Fruit fly (Drosophila melanogaster): ENCODE results near the gene exex.
A peak's percentile ranks its signal among the peaks of the same experiment; 100 is the strongest.

exex gene

dm6 chr3L:7914969-7915596, 32.9 kb upstream of the exex start, which contains the start of gene Tmem43 (continued):
- TF ChIP-seq CG11456 (GFP tag; IDR thresholded peaks at IDR 0.05) (no peak), scrt (GFP tag; optimal IDR thresholded peaks at IDR 0.05) (no peak), pfk (GFP tag; optimal IDR thresholded peaks at IDR 0.05) (no peak), ara (GFP tag; IDR thresholded peaks at IDR 0.05) (no peak), Oaz (GFP tag; IDR thresholded peaks at IDR 0.05) (no peak), CG12744 (GFP tag; optimal IDR thresholded peaks at IDR 0.05) (no peak), vvl (GFP tag; IDR thresholded peaks at IDR 0.05) (no peak), CG1647 (GFP tag; optimal IDR thresholded peaks at IDR 0.05) (no peak), CG8359 (GFP tag; optimal IDR thresholded peaks at IDR 0.05; ENCODE audit: borderline replicate concordance) (no peak), Bdp1 (GFP tag; optimal IDR thresholded peaks at IDR 0.05) (no peak), mld (GFP tag; IDR thresholded peaks at IDR 0.05; ENCODE audit: partially characterized antibody) (no peak), fd96Cb (tag; optimal IDR thresholded peaks at IDR 0.05) (no peak), dm (GFP tag; optimal IDR thresholded peaks at IDR 0.05) (no peak), Dref (GFP tag; IDR thresholded peaks at IDR 0.05) (no peak), Dip3 (GFP tag; optimal IDR thresholded peaks at IDR 0.05) (no peak), fd102C (GFP tag; optimal IDR thresholded peaks at IDR 0.05) (no peak), CG9797 (GFP tag; optimal IDR thresholded peaks at IDR 0.05) (peak; percentile 49), Ravus (GFP tag; IDR thresholded peaks at IDR 0.05) (no peak), CG30020 (tag; optimal IDR thresholded peaks at IDR 0.05) (no peak), pho (GFP tag; optimal IDR thresholded peaks at IDR 0.05) (no peak), CkIIα-i1 (GFP tag; IDR thresholded peaks at IDR 0.05) (no peak), CG12942 (GFP tag; optimal IDR thresholded peaks at IDR 0.05) (no peak), CG8290 (GFP tag; optimal IDR thresholded peaks at IDR 0.05) (peak; percentile 63), CG8290 (tag; optimal IDR thresholded peaks at IDR 0.05) (peak in 1 of 2 experiments; percentile 24), disco-r (GFP tag; optimal IDR thresholded peaks at IDR 0.05) (no peak), CG4707 (GFP tag; optimal IDR thresholded peaks at IDR 0.05) (no peak), HLH3B (GFP tag; IDR thresholded peaks at IDR 0.05) (no peak), zen (tag; optimal IDR thresholded peaks at IDR 0.05) (no peak), CG8281 (tag; optimal IDR thresholded peaks at IDR 0.05) (peak; percentile 95), CG34376 (GFP tag; optimal IDR thresholded peaks at IDR 0.05) (no peak), CG13624 (GFP tag; optimal IDR thresholded peaks at IDR 0.05) (no peak), CTCF (GFP tag; optimal IDR thresholded peaks at IDR 0.05) (no peak), Bgb (GFP tag; IDR thresholded peaks at IDR 0.05; ENCODE audit: partially characterized antibody) (no peak), nerfin-2 (GFP tag; IDR thresholded peaks at IDR 0.05; ENCODE audit: partially characterized antibody) (no peak), YL-1 (GFP tag; optimal IDR thresholded peaks at IDR 0.05) (no peak), CG11560 (tag; IDR thresholded peaks at IDR 0.05) (no peak), Kr (GFP tag; optimal IDR thresholded peaks at IDR 0.05) (no peak), CG4404 (GFP tag; IDR thresholded peaks at IDR 0.05) (no peak), Atf3 (GFP tag; optimal IDR thresholded peaks at IDR 0.05) (no peak), al (GFP tag; IDR thresholded peaks at IDR 0.05) (no peak), ftz-f1 (GFP tag; optimal IDR thresholded peaks at IDR 0.05) (no peak), CG10462 (GFP tag; optimal IDR thresholded peaks at IDR 0.05) (no peak), lilli (GFP tag; optimal IDR thresholded peaks at IDR 0.05) (no peak), Nf-YB (GFP tag; optimal IDR thresholded peaks at IDR 0.05) (no peak), CG6654 (GFP tag; optimal IDR thresholded peaks at IDR 0.05) (no peak), sens (GFP tag) (peak; percentile 77), CG1602 (GFP tag; optimal IDR thresholded peaks at IDR 0.05) (no peak), Nf-YA (GFP tag; IDR thresholded peaks at IDR 0.05) (no peak), E2f2 (GFP tag; IDR thresholded peaks at IDR 0.05) (peak; percentile 26; the same call in 1 of the 2 replicates), ash1 (GFP tag; optimal IDR thresholded peaks at IDR 0.05) (no peak), ERR (GFP tag; optimal IDR thresholded peaks at IDR 0.05) (no peak), bowl (GFP tag; IDR thresholded peaks at IDR 0.05) (no peak), repo (GFP tag; optimal IDR thresholded peaks at IDR 0.05) (no peak)

Measured in whole organism, embryonic.